Fruit fly (Drosophila melanogaster) whole organism, embryonic: ENCODE measurements around the gene Inx5.
A peak's percentile ranks its signal among the peaks of the same experiment; 100 is the strongest.

ENCODE experiments used
- lola ChIP-seq, 3 experiments: fragments of >200 bp in 2 of 3; fragments of 200-800 bp in 1 of 3; sonication (Bioruptor generic) in 1 of 3; optimal IDR thresholded peaks; 2 replicates each; lab custom pipeline; 2017 to 2019; ENCODE audit warnings: missing biosample characterization in 3 of 3, missing genetic modification characterization in 3 of 3, mild to moderate bottlenecking in 1 of 3, moderate library complexity in 1 of 3
- nmo ChIP-seq: fragments of 200-800 bp; sonication (Bioruptor generic); optimal IDR thresholded peaks from 2 replicates; lab custom pipeline; 2018; ENCODE audit warnings: missing biosample characterization, mild to moderate bottlenecking, missing genetic modification characterization, moderate library complexity
- org-1 ChIP-seq: fragments of 200-800 bp; sonication (Bioruptor generic); optimal IDR thresholded peaks from 2 replicates; lab custom pipeline; 2017; ENCODE audit warnings: missing biosample characterization, missing genetic modification characterization
- pfk ChIP-seq: fragments of 200-800 bp; sonication (Bioruptor generic); optimal IDR thresholded peaks from 2 replicates; lab custom pipeline; 2018; ENCODE audit warnings: missing biosample characterization, mild to moderate bottlenecking, missing genetic modification characterization, moderate library complexity
- sna ChIP-seq: fragments of 200-800 bp; sonication (Bioruptor generic); IDR thresholded peaks from 2 replicates; pipeline ENCODE4 v1.3.6; 2022; ENCODE audit warnings: missing biosample characterization, missing genetic modification characterization; ENCODE audit not compliant: partially characterized antibody

dm6 chrX:19159942-19160341 lies 10.7 kb downstream of the Inx5 start:
- TF ChIP-seq org-1 (GFP tag; lab: Kevin White, UChicago) (no peak), sna (GFP tag; lab: Robert Waterston, UW) (no peak), lola (GFP tag; optimal IDR thresholded peaks at IDR 0.05; lab: Kevin White, UChicago) (peak in 1 of 3 experiments; percentile 48), nmo (GFP tag; lab: Kevin White, UChicago) (peak; percentile 39), pfk (no peak)
